Worm (Caenorhabditis elegans): Measurements from ENCODE around the gene Y54E2A.7.

DNA sequence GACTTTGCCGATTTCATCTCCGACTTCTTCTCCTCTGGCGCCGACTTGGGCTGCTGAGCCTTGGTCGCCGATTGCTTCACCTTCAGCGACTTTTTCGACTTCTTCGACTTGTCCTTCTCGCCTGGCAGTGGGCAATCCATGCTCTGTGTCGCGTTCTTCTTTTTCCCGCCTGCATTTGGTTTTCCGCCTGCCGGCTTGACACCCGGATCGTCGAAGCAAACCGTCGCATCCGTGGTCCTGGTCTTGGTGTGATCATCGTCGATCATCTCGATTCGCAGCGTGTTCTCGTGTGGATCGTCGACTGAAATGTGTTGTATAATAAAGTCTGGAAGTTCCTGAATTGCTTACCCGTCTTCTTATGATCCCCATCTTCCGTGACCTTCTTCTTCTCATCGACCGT lies 693 bp downstream of the Y54E2A.7 start:
- TF ChIP-seq dao-5 (tag; optimal IDR thresholded peaks at IDR 0.05) (no peak), him-1 (tag; optimal IDR thresholded peaks at IDR 0.05) (no peak), W03F9.2 (tag; optimal IDR thresholded peaks at IDR 0.05) (no peak)

All from whole organism, L4/young adult.